Worm (Caenorhabditis elegans): ENCODE data around the gene Y41G9A.10.

Gene Y41G9A.10

DNA sequence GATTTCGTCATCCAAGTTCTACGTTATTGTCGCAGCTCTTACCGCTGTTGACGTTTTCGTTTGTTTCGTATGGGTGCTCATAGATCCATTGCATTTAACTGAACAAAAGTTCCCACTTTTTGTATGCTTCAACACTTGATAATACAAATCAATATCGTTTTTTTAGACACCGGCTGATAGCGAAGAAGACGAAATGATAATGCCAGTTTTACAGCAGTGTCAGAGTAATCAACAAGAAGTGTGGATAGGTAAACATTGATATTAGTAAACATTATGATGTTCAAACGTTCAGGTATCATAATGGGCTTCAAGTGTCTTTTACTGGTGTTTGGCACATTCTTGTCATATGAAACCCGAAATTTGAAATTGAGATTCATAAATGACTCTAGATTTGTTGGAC is 19.9 kb upstream of the Y41G9A.10 start (continued):
- no peak for TF ChIP-seq tra-1 (GFP tag; IDR thresholded peaks at IDR 0.05)
- TF ChIP-seq ceh-28 (tag; optimal IDR thresholded peaks at IDR 0.05): no peak
- TF ChIP-seq unc-39 (tag; optimal IDR thresholded peaks at IDR 0.05): no peak
- TF ChIP-seq nhr-77 (tag; optimal IDR thresholded peaks at IDR 0.05): no peak
- TF ChIP-seq daf-8 (GFP tag; IDR thresholded peaks at IDR 0.05): no peak
- TF ChIP-seq attf-4 (tag; optimal IDR thresholded peaks at IDR 0.05): no peak
- no peak for TF ChIP-seq T26A8.4 (GFP tag; IDR thresholded peaks at IDR 0.05)
- TF ChIP-seq nhr-28 (tag; optimal IDR thresholded peaks at IDR 0.05): peak; percentile 33
- TF ChIP-seq skn-1 (tag; optimal IDR thresholded peaks at IDR 0.05): no peak
- TF ChIP-seq R02D3.7 (tag; optimal IDR thresholded peaks at IDR 0.05): no peak

DNA sequence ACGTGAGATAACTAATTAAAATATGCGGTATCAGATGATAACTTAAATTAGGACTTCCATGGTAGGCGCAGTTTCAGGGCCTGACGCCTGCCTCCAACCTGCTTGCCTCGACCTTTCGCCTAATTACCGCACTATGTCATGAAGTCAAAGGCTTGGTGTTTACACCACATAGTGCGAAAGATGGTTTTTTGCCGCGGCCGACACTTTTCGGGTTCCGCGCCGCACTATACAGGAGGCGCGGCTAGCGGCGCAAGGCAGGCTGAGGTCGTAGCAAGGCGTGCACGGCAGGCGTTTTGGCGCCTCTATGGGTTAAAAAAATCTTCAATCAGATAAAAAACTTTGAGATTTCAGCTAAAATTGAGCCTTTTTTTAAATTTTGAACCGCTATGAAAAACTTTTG is 14.3 kb upstream of the Y41G9A.10 start:
- TF ChIP-seq snpc-4 (tag; optimal IDR thresholded peaks at IDR 0.05) (peak; percentile 68), aha-1 (tag) (peak; percentile 91), unc-62 (GFP tag; optimal IDR thresholded peaks at IDR 0.05 in 1 of 2) (peak in 1 of 2 experiments; percentile 42), unc-62 (tag; optimal IDR thresholded peaks at IDR 0.05) (no peak), set-16 (GFP tag; IDR thresholded peaks at IDR 0.05) (peak; percentile 59; the same call in 1 of the 2 replicates), daf-16 (GFP tag; optimal IDR thresholded peaks at IDR 0.05) (peak in 1 of 2 experiments; percentile 10), daf-16 (tag; optimal IDR thresholded peaks at IDR 0.05) (no peak), mes-2 (tag; optimal IDR thresholded peaks at IDR 0.05; ENCODE audit: poor library complexity, severe bottlenecking) (no peak), arid-1 (GFP tag; conservative IDR thresholded peaks at IDR 0.05) (no peak), snpc-1.2 (GFP tag; IDR thresholded peaks at IDR 0.05) (0 out of 2 replicates have a peak, but pooled peaks have one; percentile 22), dmd-9 (GFP tag; IDR thresholded peaks at IDR 0.05) (0 out of 2 replicates have a peak, but pooled peaks have one; percentile 6), T26A8.4 (GFP tag; IDR thresholded peaks at IDR 0.05) (no peak), jun-1 (tag; optimal IDR thresholded peaks at IDR 0.05) (no peak)

DNA sequence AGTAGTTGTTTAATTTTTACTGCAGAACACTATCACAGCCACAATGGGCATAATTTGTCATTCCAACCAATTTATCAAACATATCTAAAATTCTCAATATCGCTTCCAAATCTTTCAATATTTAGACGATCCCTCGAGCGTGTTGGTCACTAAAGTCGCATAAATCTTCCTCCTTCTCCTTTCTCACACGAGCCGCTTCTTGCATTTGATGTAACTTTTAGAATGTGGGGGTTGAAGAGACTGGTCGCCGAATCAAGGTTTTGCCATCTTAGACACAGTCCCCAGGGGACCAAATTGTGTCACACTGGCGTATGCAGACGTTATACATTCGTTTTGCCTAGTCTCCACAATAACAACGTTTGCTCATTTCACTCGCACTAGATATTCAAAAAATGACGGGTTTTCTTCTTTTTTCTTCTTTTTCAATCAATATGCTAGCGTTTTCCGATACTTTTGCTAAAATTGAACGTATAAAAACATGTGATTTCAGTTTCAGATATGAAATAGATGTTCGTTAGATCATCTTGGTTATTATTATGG is 11.2 kb upstream of the Y41G9A.10 start, which contains the start of gene gbb-1:
Gene gbb-1 (plus strand): TSS at position 490 of the 540 bp plus-strand sequence.
- TF ChIP-seq lin-13 (GFP tag; optimal IDR thresholded peaks at IDR 0.05) (no peak), hif-1 (tag; optimal IDR thresholded peaks at IDR 0.05) (no peak), daf-12 (tag; optimal IDR thresholded peaks at IDR 0.05) (no peak), unc-62 (GFP tag; optimal IDR thresholded peaks at IDR 0.05 in 1 of 2) (peak in 1 of 2 experiments; percentile 87), unc-62 (tag; optimal IDR thresholded peaks at IDR 0.05) (no peak), sdz-12 (GFP tag; optimal IDR thresholded peaks at IDR 0.05) (no peak), F10B5.3 (tag; optimal IDR thresholded peaks at IDR 0.05) (no peak)

DNA sequence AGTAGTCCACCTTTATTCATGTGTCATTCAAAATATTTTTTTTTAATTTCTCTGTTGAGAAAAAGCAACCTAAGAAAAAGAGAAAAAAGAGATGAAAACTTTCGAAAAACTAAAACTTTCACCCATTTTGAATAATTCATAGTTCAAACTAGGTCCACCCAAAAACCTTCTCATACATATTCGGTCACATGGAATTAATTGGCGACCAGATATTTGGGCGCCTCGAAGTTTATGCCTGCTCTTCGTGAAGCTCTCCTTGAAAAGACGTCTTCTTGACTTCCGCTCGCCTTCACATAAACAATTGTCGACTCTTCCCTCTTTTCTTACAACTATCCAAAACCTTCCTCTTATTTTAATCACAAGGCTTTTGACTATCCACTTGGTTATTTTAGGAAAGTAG is 9.3 kb upstream of the Y41G9A.10 start:
- TF ChIP-seq T26A8.4 (GFP tag; IDR thresholded peaks at IDR 0.05) (no peak), unc-62 (GFP tag; optimal IDR thresholded peaks at IDR 0.05 in 1 of 2) (peak in 1 of 2 experiments; percentile 96), unc-62 (tag; optimal IDR thresholded peaks at IDR 0.05) (no peak)

DNA sequence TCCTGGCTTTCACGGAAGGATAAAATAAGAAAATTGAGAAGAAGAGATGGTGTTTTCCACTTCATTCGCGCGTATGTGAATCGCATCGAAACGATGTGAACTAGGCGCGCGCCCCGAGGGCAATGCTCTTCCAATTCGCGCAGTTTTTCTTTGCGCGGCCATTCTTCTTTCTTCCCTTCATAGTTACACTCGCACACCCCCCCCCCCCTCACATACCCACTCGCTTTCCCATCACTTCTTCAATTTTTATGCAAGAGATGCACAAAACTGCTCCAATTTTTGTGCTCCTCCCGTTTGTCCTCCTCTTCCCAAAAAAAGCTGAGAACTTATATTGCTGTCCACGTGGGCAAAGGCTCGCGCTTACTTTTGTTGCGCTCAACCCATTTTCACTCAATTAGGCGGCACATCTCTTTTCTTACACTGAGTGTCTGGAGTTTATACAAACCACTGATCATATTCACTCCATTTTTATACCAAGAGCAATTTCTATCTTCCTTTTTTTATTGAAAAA is 7.2 kb upstream of the Y41G9A.10 start:
- no peak for TF ChIP-seq dmd-8 (GFP tag; IDR thresholded peaks at IDR 0.05)
- TF ChIP-seq hmg-1.1 (GFP tag; IDR thresholded peaks at IDR 0.05): peak; percentile 17; the same call in 1 of the 2 replicates
- TF ChIP-seq mdl-1 (tag; optimal IDR thresholded peaks at IDR 0.05): peak in 1 of 2 experiments; percentile 13
- TF ChIP-seq dpl-1 (GFP tag; optimal IDR thresholded peaks at IDR 0.05): no peak
- TF ChIP-seq aha-1 (tag): peak; percentile 20
- TF ChIP-seq set-16 (GFP tag; IDR thresholded peaks at IDR 0.05): 0 out of 2 replicates have a peak, but pooled peaks have one; percentile 10
- TF ChIP-seq ctbp-1 (GFP tag; IDR thresholded peaks at IDR 0.05): no peak
- 0 out of 2 replicates have a peak, but pooled peaks have one; percentile 50 for TF ChIP-seq egl-43 (GFP tag; IDR thresholded peaks at IDR 0.05)

All from whole organism, L4 larva.